Fruit fly (Drosophila melanogaster): ENCODE measurements around the gene Hpd.

Hpd gene

DNA sequence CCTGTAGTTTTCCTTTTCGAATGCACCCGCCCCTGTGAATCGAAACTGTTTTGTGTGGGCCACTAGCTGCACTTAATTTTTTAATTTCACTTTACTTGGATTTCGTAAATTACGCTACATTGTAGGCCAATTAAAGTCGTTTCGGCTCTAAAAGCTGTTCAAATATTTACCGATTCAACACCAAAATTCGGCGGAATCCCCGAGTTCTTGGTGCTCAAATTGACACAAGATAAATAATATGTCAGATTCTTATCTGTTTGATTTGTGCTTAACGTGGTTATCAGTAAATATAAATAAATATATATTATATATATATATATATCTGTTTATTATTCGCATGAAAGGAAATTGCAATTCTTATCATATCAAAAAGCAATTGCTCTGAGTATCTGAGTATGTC is 8.3 kb upstream of the Hpd start:
- no peak for TF ChIP-seq CG13204 (GFP tag; optimal IDR thresholded peaks at IDR 0.05)
- TF ChIP-seq Pif1A (GFP tag; optimal IDR thresholded peaks at IDR 0.05) = no peak
- peak; percentile 12 for TF ChIP-seq CG8159 (tag; optimal IDR thresholded peaks at IDR 0.05)
- TF ChIP-seq Pif1B (GFP tag; optimal IDR thresholded peaks at IDR 0.05) = peak; percentile 36
- TF ChIP-seq Snoo (tag; optimal IDR thresholded peaks at IDR 0.05) = peak; percentile 54

DNA sequence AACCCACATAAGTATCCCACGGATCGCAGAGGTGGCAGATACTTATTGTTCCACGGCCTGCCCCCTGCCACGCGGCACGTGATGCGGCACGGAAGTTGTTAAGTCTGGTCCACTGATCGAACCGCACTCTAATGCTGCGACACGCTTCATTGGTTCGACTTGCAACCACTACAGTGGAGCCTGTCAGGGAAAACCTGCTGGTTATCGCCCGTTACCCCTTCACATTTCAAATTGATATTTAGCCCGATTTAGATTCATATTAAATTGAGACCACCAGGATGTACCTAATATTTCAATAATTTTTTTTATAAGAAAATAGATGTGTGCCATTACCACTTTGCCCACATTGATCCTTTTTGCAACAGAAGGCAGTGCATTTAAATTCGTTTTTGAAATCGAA is 7.7 kb upstream of the Hpd start:
- TF ChIP-seq CG4496 (GFP tag; IDR thresholded peaks at IDR 0.05) (peak; percentile 41; the same call in 1 of the 3 replicates), Pif1B (GFP tag; optimal IDR thresholded peaks at IDR 0.05) (no peak), CG8301 (tag; optimal IDR thresholded peaks at IDR 0.05) (peak; percentile 20), CG15710 (tag; optimal IDR thresholded peaks at IDR 0.05) (no peak), CG17806 (tag; optimal IDR thresholded peaks at IDR 0.05) (no peak), CG34367 (tag; optimal IDR thresholded peaks at IDR 0.05) (no peak), CG14655 (GFP tag; optimal IDR thresholded peaks at IDR 0.05) (peak; percentile 44), rn (GFP tag; IDR thresholded peaks at IDR 0.05) (no peak), CG9948 (tag; optimal IDR thresholded peaks at IDR 0.05) (no peak), gl (tag; optimal IDR thresholded peaks at IDR 0.05) (no peak), CG13204 (GFP tag; optimal IDR thresholded peaks at IDR 0.05) (no peak), Ets98B (GFP tag; IDR thresholded peaks at IDR 0.05) (no peak), fd96Ca (GFP tag; IDR thresholded peaks at IDR 0.05) (no peak), CG10348 (GFP tag; IDR thresholded peaks at IDR 0.05) (no peak), Pif1A (GFP tag; optimal IDR thresholded peaks at IDR 0.05) (no peak), CG32121 (GFP tag; IDR thresholded peaks at IDR 0.05) (no peak), CG8159 (tag; optimal IDR thresholded peaks at IDR 0.05) (no peak)

DNA sequence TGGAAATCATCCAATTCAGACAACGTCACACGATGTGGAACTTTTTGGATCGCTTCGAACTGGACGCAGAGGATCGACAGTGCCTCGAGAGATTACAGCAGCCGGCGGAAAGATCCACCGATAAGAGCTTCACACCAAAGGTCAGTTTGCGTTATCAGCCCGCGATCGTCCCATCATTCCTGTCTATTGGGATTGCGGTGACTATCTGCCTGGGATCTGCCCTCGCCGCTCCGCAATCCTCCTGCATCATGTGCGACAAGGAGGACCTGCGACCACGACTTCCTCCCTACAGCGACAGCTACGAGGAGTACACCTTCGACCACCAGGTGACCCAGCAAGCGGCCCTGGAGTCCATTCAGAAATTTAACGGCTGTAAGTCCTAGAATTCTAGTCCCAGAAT is 6.4 kb upstream of the Hpd start:
- no peak for TF ChIP-seq Pif1B (GFP tag; optimal IDR thresholded peaks at IDR 0.05)
- TF ChIP-seq CG34367 (tag; optimal IDR thresholded peaks at IDR 0.05) = no peak
- TF ChIP-seq CG8159 (tag; optimal IDR thresholded peaks at IDR 0.05) = no peak
- no peak for TF ChIP-seq Snoo (tag; optimal IDR thresholded peaks at IDR 0.05)
- no peak for TF ChIP-seq D1 (tag; optimal IDR thresholded peaks at IDR 0.05)
- TF ChIP-seq CG14655 (GFP tag; optimal IDR thresholded peaks at IDR 0.05) = no peak
- TF ChIP-seq CG15710 (tag; optimal IDR thresholded peaks at IDR 0.05) = no peak
- no peak for TF ChIP-seq rn (GFP tag; IDR thresholded peaks at IDR 0.05)
- TF ChIP-seq CG17806 (tag; optimal IDR thresholded peaks at IDR 0.05) = no peak
- no peak for TF ChIP-seq CG13204 (GFP tag; optimal IDR thresholded peaks at IDR 0.05)
- no peak for TF ChIP-seq Pif1A (GFP tag; optimal IDR thresholded peaks at IDR 0.05)
- no peak for TF ChIP-seq CG10348 (GFP tag; IDR thresholded peaks at IDR 0.05)
- TF ChIP-seq CG4496 (GFP tag; IDR thresholded peaks at IDR 0.05) = no peak
- no peak for TF ChIP-seq CG32121 (GFP tag; IDR thresholded peaks at IDR 0.05)
- no peak for TF ChIP-seq CG12605 (GFP tag; IDR thresholded peaks at IDR 0.05)
- TF ChIP-seq fd96Ca (GFP tag; IDR thresholded peaks at IDR 0.05) = no peak

DNA sequence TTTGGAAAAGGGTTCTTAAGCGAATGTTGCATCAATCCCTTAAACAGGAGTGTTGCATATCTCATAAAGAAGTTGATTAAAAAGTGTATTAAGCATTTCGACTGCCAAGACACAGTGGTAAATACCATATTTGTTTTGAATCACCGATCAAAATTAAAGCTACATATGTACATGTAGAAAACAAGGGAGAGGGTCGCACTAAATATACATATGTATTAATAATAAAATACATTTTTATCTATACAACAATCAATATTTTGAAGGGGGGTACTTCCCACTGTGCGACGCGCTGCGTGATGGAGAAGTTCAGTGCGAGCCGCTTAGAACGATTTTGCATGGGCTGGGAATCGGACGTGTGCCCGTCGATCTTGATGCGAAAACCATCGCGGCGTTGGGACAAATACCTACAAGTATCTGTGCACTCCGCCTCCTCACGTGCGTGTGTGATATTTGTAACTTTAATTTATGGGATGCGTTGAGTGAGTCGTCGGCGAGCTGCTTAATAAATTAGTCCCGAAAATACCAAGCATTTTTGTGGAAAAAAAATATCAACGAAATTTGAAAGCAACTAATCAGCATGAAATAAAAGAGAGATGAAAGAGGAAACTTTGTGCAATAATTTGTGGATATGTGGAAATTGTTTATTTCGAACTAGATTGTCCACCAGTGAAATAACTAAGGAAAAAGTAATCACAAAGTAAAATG is 5.3 kb upstream of the Hpd start:
- TF ChIP-seq Ets98B (GFP tag; IDR thresholded peaks at IDR 0.05) (peak; percentile 91), Snoo (tag; optimal IDR thresholded peaks at IDR 0.05) (peak; percentile 91), Pif1A (GFP tag; optimal IDR thresholded peaks at IDR 0.05) (peak; percentile 88), CG4496 (GFP tag; IDR thresholded peaks at IDR 0.05) (peak; percentile 95), CG12605 (GFP tag; IDR thresholded peaks at IDR 0.05) (peak; percentile 91), Pif1B (GFP tag; optimal IDR thresholded peaks at IDR 0.05) (peak; percentile 92), CG8159 (tag; optimal IDR thresholded peaks at IDR 0.05) (peak; percentile 86), CG15710 (tag; optimal IDR thresholded peaks at IDR 0.05) (peak; percentile 80), rn (GFP tag; IDR thresholded peaks at IDR 0.05) (peak; percentile 80), CG9948 (tag; optimal IDR thresholded peaks at IDR 0.05) (peak; percentile 85), D1 (tag; optimal IDR thresholded peaks at IDR 0.05) (peak; percentile 65), CG8301 (tag; optimal IDR thresholded peaks at IDR 0.05) (peak; percentile 85), CG14655 (GFP tag; optimal IDR thresholded peaks at IDR 0.05) (peak; percentile 86), CG17806 (tag; optimal IDR thresholded peaks at IDR 0.05) (peak; percentile 88), gl (tag; optimal IDR thresholded peaks at IDR 0.05) (peak; percentile 76), CG32121 (GFP tag; IDR thresholded peaks at IDR 0.05) (peak; percentile 85), fd96Ca (GFP tag; IDR thresholded peaks at IDR 0.05) (peak; percentile 86), CG10348 (GFP tag; IDR thresholded peaks at IDR 0.05) (no peak), EcR (GFP tag; optimal IDR thresholded peaks at IDR 0.05) (no peak), CG13204 (GFP tag; optimal IDR thresholded peaks at IDR 0.05) (no peak), CG34367 (tag; optimal IDR thresholded peaks at IDR 0.05) (peak; percentile 83)

DNA sequence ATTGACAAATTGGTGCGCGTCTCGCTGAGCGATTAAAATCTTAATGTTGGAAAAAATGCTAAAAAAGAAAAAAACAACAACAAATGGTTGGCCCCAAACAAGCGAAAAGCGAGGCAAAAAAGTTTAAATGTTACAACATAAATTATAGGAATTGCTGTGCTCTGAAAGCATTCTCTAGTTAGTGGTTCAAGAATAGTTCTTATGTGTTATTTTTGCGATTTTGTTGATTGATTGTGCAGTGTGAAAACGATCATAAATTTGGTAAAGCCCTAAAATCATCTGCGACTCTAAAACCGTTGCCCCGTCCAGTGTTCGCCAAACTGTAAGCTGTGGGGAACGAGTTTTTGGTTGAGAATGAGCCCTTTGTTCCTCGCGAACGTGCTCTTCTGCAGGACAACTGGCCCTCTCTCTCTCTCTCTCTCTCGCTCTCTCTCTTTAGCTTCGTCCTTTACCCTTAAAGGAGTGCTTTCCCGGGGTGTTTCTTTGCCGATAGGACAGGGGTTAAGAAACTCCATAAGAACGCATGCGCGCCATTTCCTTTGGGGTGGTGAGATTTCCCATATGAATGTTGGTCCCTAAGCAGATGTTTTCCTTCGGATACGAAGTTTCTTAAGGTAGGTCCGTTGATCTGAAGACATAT is 3.1 kb upstream of the Hpd start:
- TF ChIP-seq CG8301 (tag; optimal IDR thresholded peaks at IDR 0.05) (no peak), CG10348 (GFP tag; IDR thresholded peaks at IDR 0.05) (no peak), CG12605 (GFP tag; IDR thresholded peaks at IDR 0.05) (no peak), CG8159 (tag; optimal IDR thresholded peaks at IDR 0.05) (no peak), fd96Ca (GFP tag; IDR thresholded peaks at IDR 0.05) (no peak), Snoo (tag; optimal IDR thresholded peaks at IDR 0.05) (no peak), CG15710 (tag; optimal IDR thresholded peaks at IDR 0.05) (no peak), Ets98B (GFP tag; IDR thresholded peaks at IDR 0.05) (no peak), D1 (tag; optimal IDR thresholded peaks at IDR 0.05) (no peak), CG17806 (tag; optimal IDR thresholded peaks at IDR 0.05) (no peak), Pif1B (GFP tag; optimal IDR thresholded peaks at IDR 0.05) (no peak), CG4496 (GFP tag; IDR thresholded peaks at IDR 0.05) (no peak), EcR (GFP tag; optimal IDR thresholded peaks at IDR 0.05) (no peak), CG13204 (GFP tag; optimal IDR thresholded peaks at IDR 0.05) (no peak), CG34367 (tag; optimal IDR thresholded peaks at IDR 0.05) (no peak), CG9948 (tag; optimal IDR thresholded peaks at IDR 0.05) (no peak), gl (tag; optimal IDR thresholded peaks at IDR 0.05) (no peak), CG32121 (GFP tag; IDR thresholded peaks at IDR 0.05) (no peak), rn (GFP tag; IDR thresholded peaks at IDR 0.05) (no peak), CG14655 (GFP tag; optimal IDR thresholded peaks at IDR 0.05) (no peak)
